Fruit fly (Drosophila melanogaster): Measurements from ENCODE around the gene whe.

The whe gene

DNA sequence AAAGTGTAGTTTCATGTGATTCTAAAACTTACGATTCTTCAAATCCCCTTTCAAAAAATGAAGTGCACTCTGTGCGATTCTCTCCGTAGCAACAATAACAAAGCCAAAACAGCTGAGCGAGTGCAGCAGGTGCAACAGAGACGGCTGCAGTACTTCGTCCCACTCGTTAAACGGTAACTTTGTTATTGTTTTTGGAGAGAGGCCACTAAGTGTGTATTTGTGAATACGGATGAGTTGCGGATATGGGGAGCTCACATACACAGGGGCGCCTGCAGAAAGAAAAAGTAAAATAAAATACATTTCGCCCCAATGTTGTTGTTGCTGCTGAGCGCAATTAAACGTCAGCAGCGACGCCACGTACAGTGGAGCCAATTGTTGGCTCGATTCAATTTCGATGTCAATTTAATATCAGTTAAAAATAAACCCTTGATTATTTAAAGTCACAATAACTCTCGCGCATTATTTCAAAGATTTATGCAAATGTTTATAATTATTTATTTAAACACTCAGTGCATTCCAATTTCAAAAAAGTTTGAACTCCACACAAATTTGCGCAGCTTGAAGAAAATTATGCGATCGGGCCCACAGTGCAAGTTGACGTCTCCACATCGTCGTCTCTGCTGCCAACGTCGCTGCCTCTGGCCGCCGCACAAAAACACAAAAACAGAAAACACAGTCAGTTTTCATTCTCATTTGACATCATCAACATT is 35.1 kb downstream of the whe start (continued):
- TF ChIP-seq CG11456 (GFP tag; IDR thresholded peaks at IDR 0.05) (peak; percentile 96), CG10431 (GFP tag; optimal IDR thresholded peaks at IDR 0.05) (peak; percentile 94), Dip3 (GFP tag; optimal IDR thresholded peaks at IDR 0.05) (peak; percentile 93), CG12104 (GFP tag; optimal IDR thresholded peaks at IDR 0.05) (peak; percentile 99), CG9215 (GFP tag; IDR thresholded peaks at IDR 0.05) (peak; percentile 96), gro (GFP tag; optimal IDR thresholded peaks at IDR 0.05) (peak; percentile 95), Mes4 (GFP tag; optimal IDR thresholded peaks at IDR 0.05) (peak; percentile 93), CG11560 (tag; IDR thresholded peaks at IDR 0.05) (peak; percentile 91; the same call in 2 of the 3 replicates), zfh2 (GFP tag; optimal IDR thresholded peaks at IDR 0.05) (peak; percentile 97), CG8388 (GFP tag; optimal IDR thresholded peaks at IDR 0.05) (peak; percentile 96), so (GFP tag; IDR thresholded peaks at IDR 0.05) (peak; percentile 97), Atf-2 (GFP tag; optimal IDR thresholded peaks at IDR 0.05) (peak; percentile 96), CG10209 (GFP tag; optimal IDR thresholded peaks at IDR 0.05) (peak; percentile 98), az2 (GFP tag; optimal IDR thresholded peaks at IDR 0.05) (peak; percentile 98), CG17385 (GFP tag; optimal IDR thresholded peaks at IDR 0.05) (peak; percentile 97), CG4360 (GFP tag; IDR thresholded peaks at IDR 0.05) (peak; percentile 76), MBD-R2 (GFP tag; IDR thresholded peaks at IDR 0.05) (peak; percentile 93), schlank (tag; optimal IDR thresholded peaks at IDR 0.05) (peak; percentile 98), CG42726 (GFP tag; IDR thresholded peaks at IDR 0.05; ENCODE audit: partially characterized antibody) (no peak), Med (GFP tag) (peak; percentile 99), CG5180 (GFP tag; optimal IDR thresholded peaks at IDR 0.05) (peak; percentile 92), hth (optimal IDR thresholded peaks at IDR 0.05) (no peak), chinmo (GFP tag; IDR thresholded peaks at IDR 0.05; ENCODE audit: partially characterized antibody) (0 out of 4 replicates have a peak, but pooled peaks have one; percentile 45), CG4707 (GFP tag; optimal IDR thresholded peaks at IDR 0.05) (peak; percentile 99), CG11504 (tag; optimal IDR thresholded peaks at IDR 0.05) (peak; percentile 98), CG11695 (GFP tag; IDR thresholded peaks at IDR 0.05) (peak; percentile 98), CG12942 (GFP tag; optimal IDR thresholded peaks at IDR 0.05) (peak; percentile 95), pzg (GFP tag; optimal IDR thresholded peaks at IDR 0.05) (peak; percentile 18), fu2 (GFP tag; optimal IDR thresholded peaks at IDR 0.05) (peak; percentile 96), CG7928 (GFP tag; optimal IDR thresholded peaks at IDR 0.05) (peak; percentile 74), Lim3 (GFP tag; IDR thresholded peaks at IDR 0.05) (peak; percentile 90), lola (GFP tag; optimal IDR thresholded peaks at IDR 0.05) (peak in 1 of 3 experiments; percentile 95), CG18011 (GFP tag; optimal IDR thresholded peaks at IDR 0.05) (peak; percentile 90), CG2875 (GFP tag; optimal IDR thresholded peaks at IDR 0.05) (peak; percentile 96), nerfin-2 (GFP tag; IDR thresholded peaks at IDR 0.05; ENCODE audit: partially characterized antibody) (no peak), stwl (tag; optimal IDR thresholded peaks at IDR 0.05) (peak; percentile 4), MESR4 (GFP tag; optimal IDR thresholded peaks at IDR 0.05) (peak; percentile 39), CG10654 (GFP tag; optimal IDR thresholded peaks at IDR 0.05) (peak; percentile 96), fd102C (GFP tag; optimal IDR thresholded peaks at IDR 0.05) (peak; percentile 43), CG17612 (GFP tag; IDR thresholded peaks at IDR 0.05) (peak; percentile 90), ken (GFP tag; IDR thresholded peaks at IDR 0.05) (peak; percentile 94), CG11093 (GFP tag; IDR thresholded peaks at IDR 0.05) (peak; percentile 96), Trl (optimal IDR thresholded peaks at IDR 0.05) (peak in 1 of 2 experiments; percentile 9), Trl (GFP tag; optimal IDR thresholded peaks at IDR 0.05) (peak; percentile 94), Aef1 (GFP tag; IDR thresholded peaks at IDR 0.05) (peak; percentile 96), tna (GFP tag; IDR thresholded peaks at IDR 0.05; ENCODE audit: partially characterized antibody) (no peak), CG30020 (tag; optimal IDR thresholded peaks at IDR 0.05) (peak; percentile 81), NC2β (GFP tag; optimal IDR thresholded peaks at IDR 0.05) (peak; percentile 93), CG7357 (GFP tag; IDR thresholded peaks at IDR 0.05) (peak; percentile 91)

Measured in whole organism, embryonic.